Fruit fly (Drosophila melanogaster): ENCODE results near the gene Brr2.

Gene Brr2

dm6 chr3L:16001164-16001679 is 33.5 kb upstream of the Brr2 start (continued):
- TF ChIP-seq CG16779 (GFP tag; IDR thresholded peaks at IDR 0.05): no peak
- peak; percentile 3 for TF ChIP-seq CG3838 (GFP tag; optimal IDR thresholded peaks at IDR 0.05)
- TF ChIP-seq CG6854 (GFP tag; optimal IDR thresholded peaks at IDR 0.05): peak; percentile 69
- TF ChIP-seq Adf1 (GFP tag; IDR thresholded peaks at IDR 0.05): peak; percentile 60; the same call in 1 of the 2 replicates
- TF ChIP-seq NFAT (GFP tag; IDR thresholded peaks at IDR 0.05): no peak
- TF ChIP-seq emc (GFP tag; optimal IDR thresholded peaks at IDR 0.05): peak; percentile 14
- TF ChIP-seq onecut (GFP tag; IDR thresholded peaks at IDR 0.05): peak; percentile 22; the same call in 1 of the 2 replicates
- peak; percentile 62 for TF ChIP-seq HHEX (GFP tag; optimal IDR thresholded peaks at IDR 0.05)
- TF ChIP-seq jigr1 (GFP tag; IDR thresholded peaks at IDR 0.05): no peak
- TF ChIP-seq Camta (GFP tag; optimal IDR thresholded peaks at IDR 0.05): peak; percentile 67
- no peak for TF ChIP-seq BEAF-32 (GFP tag; optimal IDR thresholded peaks at IDR 0.05)
- peak; percentile 55 for TF ChIP-seq Usf (GFP tag; optimal IDR thresholded peaks at IDR 0.05)
- TF ChIP-seq dati (GFP tag; IDR thresholded peaks at IDR 0.05): no peak
- peak; percentile 64 for TF ChIP-seq phol (tag; optimal IDR thresholded peaks at IDR 0.05)
- TF ChIP-seq CG10366 (GFP tag; IDR thresholded peaks at IDR 0.05): peak; percentile 49
- peak; percentile 52 for TF ChIP-seq CG16863 (GFP tag; optimal IDR thresholded peaks at IDR 0.05)
- TF ChIP-seq Poxn (GFP tag; IDR thresholded peaks at IDR 0.05): peak; percentile 31; the same call in 1 of the 2 replicates
- TF ChIP-seq dimm (GFP tag; IDR thresholded peaks at IDR 0.05): no peak
- TF ChIP-seq CG7928 (GFP tag; optimal IDR thresholded peaks at IDR 0.05): peak; percentile 16
- peak; percentile 13 for TF ChIP-seq CG9876 (GFP tag; optimal IDR thresholded peaks at IDR 0.05)
- no peak for TF ChIP-seq ap (GFP tag; IDR thresholded peaks at IDR 0.05)
- peak; percentile 56 for TF ChIP-seq jumu (GFP tag; optimal IDR thresholded peaks at IDR 0.05)
- TF ChIP-seq NC2β (GFP tag; optimal IDR thresholded peaks at IDR 0.05): peak; percentile 54
- peak; percentile 87 for TF ChIP-seq CHES-1-like (GFP tag; optimal IDR thresholded peaks at IDR 0.05)
- no peak for TF ChIP-seq Lhr (GFP tag; optimal IDR thresholded peaks at IDR 0.05)
- TF ChIP-seq CG16813 (GFP tag; IDR thresholded peaks at IDR 0.05; ENCODE audit: partially characterized antibody): no peak
- peak; percentile 51 for TF ChIP-seq Abd-B (GFP tag; optimal IDR thresholded peaks at IDR 0.05)
- peak; percentile 80 for TF ChIP-seq fu2 (GFP tag; optimal IDR thresholded peaks at IDR 0.05)
- peak; percentile 46; the same call in 1 of the 2 replicates for TF ChIP-seq Xrp1 (GFP tag; IDR thresholded peaks at IDR 0.05)
- peak; percentile 83 for TF ChIP-seq HmgZ (tag; optimal IDR thresholded peaks at IDR 0.05)
- TF ChIP-seq CG8281 (tag; optimal IDR thresholded peaks at IDR 0.05): peak; percentile 68
- no peak for TF ChIP-seq CG4360 (GFP tag; IDR thresholded peaks at IDR 0.05)
- TF ChIP-seq salm (tag; optimal IDR thresholded peaks at IDR 0.05): peak; percentile 31
- TF ChIP-seq E2f2 (GFP tag; IDR thresholded peaks at IDR 0.05): peak; percentile 57
- TF ChIP-seq dmrt99B (tag; optimal IDR thresholded peaks at IDR 0.05): peak; percentile 79
- peak; percentile 83 for TF ChIP-seq pho (GFP tag; optimal IDR thresholded peaks at IDR 0.05)
- TF ChIP-seq Nf-YB (GFP tag; optimal IDR thresholded peaks at IDR 0.05): peak; percentile 63
- 0 out of 2 replicates have a peak, but pooled peaks have one; percentile 5 for TF ChIP-seq CG11085 (GFP tag; IDR thresholded peaks at IDR 0.05)
- peak; percentile 26 for TF ChIP-seq CG15601 (tag; optimal IDR thresholded peaks at IDR 0.05)
- peak; percentile 58 for TF ChIP-seq Oaz (GFP tag; IDR thresholded peaks at IDR 0.05)
- peak; percentile 10 for TF ChIP-seq CG10979 (tag; optimal IDR thresholded peaks at IDR 0.05)
- TF ChIP-seq crp (GFP tag; optimal IDR thresholded peaks at IDR 0.05): peak in 1 of 2 experiments; percentile 59
- TF ChIP-seq gcm2 (GFP tag; optimal IDR thresholded peaks at IDR 0.05): peak; percentile 73
- TF ChIP-seq cad (GFP tag; optimal IDR thresholded peaks at IDR 0.05): no peak
- no peak for TF ChIP-seq CG14965 (GFP tag; optimal IDR thresholded peaks at IDR 0.05; ENCODE audit: borderline replicate concordance)
- TF ChIP-seq Deaf1 (tag; optimal IDR thresholded peaks at IDR 0.05): peak; percentile 52
- TF ChIP-seq Myb (GFP tag; optimal IDR thresholded peaks at IDR 0.05): peak; percentile 59
- no peak for TF ChIP-seq Rx (GFP tag; IDR thresholded peaks at IDR 0.05)
- peak; percentile 34 for TF ChIP-seq cg (GFP tag; optimal IDR thresholded peaks at IDR 0.05)
- no peak for TF ChIP-seq stwl (tag; optimal IDR thresholded peaks at IDR 0.05)
- TF ChIP-seq yki (optimal IDR thresholded peaks at IDR 0.05): no peak
